Fruit fly (Drosophila melanogaster) Kc167 (cell line): ENCODE data around the gene inaF-A.

ENCODE experiments used
- h ChIP-seq: fragments of >200 bp; optimal IDR thresholded peaks from 3 replicates; lab custom pipeline; 2018; ENCODE audit warnings: missing external identifiers
- psq ChIP-seq: fragments of >200 bp; optimal IDR thresholded peaks from 2 replicates; lab custom pipeline; 2017; ENCODE audit warnings: missing external identifiers

dm6 chrX:11681558-11682551 lies 51.8 kb downstream of the inaF-A start:
- TF ChIP-seq psq (lab: Kevin White, UChicago): no peak
- no peak for TF ChIP-seq h (lab: Kevin White, UChicago)
